Worm (Caenorhabditis elegans) whole organism, late embryonic: ENCODE measurements around the gene Y39A3CL.3.

Experiments used
- C08G9.2 ChIP-seq: sonication (generic microtip); optimal IDR thresholded peaks from 2 replicates; lab custom pipeline; 2016; ENCODE audit warnings: mild to moderate bottlenecking, missing genetic modification characterization, moderate library complexity, missing compliant biosample characterization
- C38D4.7 ChIP-seq: fragments of 200-800 bp; sonication (Bioruptor generic); optimal IDR thresholded peaks from 2 replicates; lab custom pipeline; 2018; ENCODE audit warnings: mild to moderate bottlenecking, missing genetic modification characterization, moderate library complexity, missing compliant biosample characterization
- F13H6.1 ChIP-seq: sonication (generic microtip); optimal IDR thresholded peaks from 2 replicates; lab custom pipeline; 2016; ENCODE audit warnings: missing genetic modification characterization, missing compliant biosample characterization
- K02D7.2 ChIP-seq: sonication (generic microtip); optimal IDR thresholded peaks from 2 replicates; lab custom pipeline; 2017; ENCODE audit warnings: mild to moderate bottlenecking, missing genetic modification characterization, missing compliant biosample characterization
- ahr-1 ChIP-seq: sonication (generic microtip); optimal IDR thresholded peaks from 2 replicates; lab custom pipeline; 2016; ENCODE audit warnings: missing genetic modification characterization, missing compliant biosample characterization
- ceh-19 ChIP-seq: fragments of 200-800 bp; sonication (Bioruptor generic); optimal IDR thresholded peaks from 2 replicates; lab custom pipeline; 2018; ENCODE audit warnings: mild to moderate bottlenecking, missing genetic modification characterization, missing compliant biosample characterization
- ceh-2 ChIP-seq: sonication (generic microtip); optimal IDR thresholded peaks from 2 replicates; lab custom pipeline; 2016; ENCODE audit warnings: missing genotype, missing genetic modification characterization, missing compliant biosample characterization
- ceh-22 ChIP-seq: sonication (generic microtip); optimal IDR thresholded peaks from 2 replicates; lab custom pipeline; 2017; ENCODE audit warnings: missing biosample characterization, missing genetic modification characterization
- ceh-30 ChIP-seq: fragments of 150-350 bp; optimal IDR thresholded peaks from 2 replicates; lab custom pipeline; 2014; ENCODE audit warnings: missing biosample characterization, missing genetic modification characterization
- ceh-34 ChIP-seq: sonication (generic microtip); optimal IDR thresholded peaks from 2 replicates; lab custom pipeline; 2016; ENCODE audit warnings: mild to moderate bottlenecking, missing genetic modification characterization, missing compliant biosample characterization
- ceh-45 ChIP-seq: fragments of 200-800 bp; sonication (Bioruptor generic); IDR thresholded peaks from 2 replicates; pipeline ENCODE4 v1.3.6; 2022; ENCODE audit warnings: missing genetic modification reagents, missing genetic modification characterization, missing compliant biosample characterization
- ceh-6 ChIP-seq: fragments of 200-800 bp; sonication (Bioruptor generic); optimal IDR thresholded peaks from 2 replicates; lab custom pipeline; 2018; ENCODE audit warnings: mild to moderate bottlenecking, missing genetic modification characterization, missing compliant biosample characterization
- che-1 ChIP-seq: sonication (generic microtip); optimal IDR thresholded peaks from 2 replicates; lab custom pipeline; 2016; ENCODE audit warnings: mild to moderate bottlenecking, missing genetic modification characterization, missing compliant biosample characterization
- fkh-6 ChIP-seq: sonication (generic microtip); optimal IDR thresholded peaks from 2 replicates; lab custom pipeline; 2016; ENCODE audit warnings: missing genetic modification characterization, missing compliant biosample characterization
- hlh-13 ChIP-seq: fragments of 200-800 bp; sonication (Bioruptor generic); optimal IDR thresholded peaks from 2 replicates; lab custom pipeline; 2018; ENCODE audit warnings: mild to moderate bottlenecking, missing genetic modification characterization, missing compliant biosample characterization
- hlh-8 ChIP-seq: sonication (generic microtip); optimal IDR thresholded peaks from 2 replicates; lab custom pipeline; 2016; ENCODE audit warnings: missing genotype, missing genetic modification characterization, missing compliant biosample characterization
- lim-6 ChIP-seq: sonication (generic microtip); optimal IDR thresholded peaks from 2 replicates; lab custom pipeline; 2016; ENCODE audit warnings: missing genetic modification characterization, missing compliant biosample characterization
- madf-2 ChIP-seq: sonication (generic microtip); optimal IDR thresholded peaks from 2 replicates; lab custom pipeline; 2017; ENCODE audit warnings: missing genetic modification characterization, missing compliant biosample characterization
- nfya-1 ChIP-seq: sonication (generic microtip); optimal IDR thresholded peaks from 2 replicates; lab custom pipeline; 2017; ENCODE audit warnings: missing genetic modification characterization, mild to moderate bottlenecking, missing compliant biosample characterization, antibody characterized with exemption, moderate library complexity
- nhr-11 ChIP-seq: fragments of 150-350 bp; optimal IDR thresholded peaks from 2 replicates; lab custom pipeline; 2014; ENCODE audit warnings: missing biosample characterization, missing genetic modification characterization
- nhr-232 ChIP-seq: sonication (generic microtip); optimal IDR thresholded peaks from 2 replicates; lab custom pipeline; 2016; ENCODE audit warnings: missing genetic modification characterization, missing compliant biosample characterization
- npax-4 ChIP-seq: sonication (generic microtip); optimal IDR thresholded peaks from 2 replicates; lab custom pipeline; 2016; ENCODE audit warnings: missing genetic modification characterization, missing compliant biosample characterization
- odd-2 ChIP-seq: sonication (generic microtip); optimal IDR thresholded peaks from 2 replicates; lab custom pipeline; 2017; ENCODE audit warnings: antibody characterized with exemption, mild to moderate bottlenecking, missing genetic modification characterization, missing compliant biosample characterization
- pag-3 ChIP-seq: sonication (generic microtip); optimal IDR thresholded peaks from 2 replicates; lab custom pipeline; 2016; ENCODE audit warnings: missing compliant biosample characterization, missing genetic modification characterization, borderline replicate concordance
- pat-9 ChIP-seq: fragments of 200-800 bp; sonication (Bioruptor generic); optimal IDR thresholded peaks from 2 replicates; lab custom pipeline; 2018; ENCODE audit warnings: mild to moderate bottlenecking, missing genetic modification characterization, moderate library complexity, missing compliant biosample characterization
- pha-4 ChIP-seq: fragments of 150-350 bp; optimal IDR thresholded peaks from 2 replicates; lab custom pipeline; 2018; ENCODE audit warnings: missing biosample characterization, missing genetic modification reagents, missing genetic modification characterization
- ref-2 ChIP-seq: sonication (generic microtip); optimal IDR thresholded peaks from 2 replicates; lab custom pipeline; 2016; ENCODE audit warnings: missing genetic modification characterization, missing compliant biosample characterization
- rnt-1 ChIP-seq: sonication (generic microtip); optimal IDR thresholded peaks from 2 replicates; lab custom pipeline; 2016; ENCODE audit warnings: missing genetic modification characterization, missing compliant biosample characterization
- sox-2 ChIP-seq: fragments of 200-800 bp; sonication (Bioruptor generic); IDR thresholded peaks from 2 replicates; pipeline ENCODE4 v1.3.6; 2022; ENCODE audit warnings: missing genetic modification reagents, missing genetic modification characterization, missing compliant biosample characterization
- ttx-3 ChIP-seq: sonication (generic microtip); optimal IDR thresholded peaks from 2 replicates; lab custom pipeline; 2016; ENCODE audit warnings: missing genetic modification reagents, missing genetic modification characterization, missing compliant biosample characterization
- unc-42 ChIP-seq: sonication (generic microtip); optimal IDR thresholded peaks from 2 replicates; lab custom pipeline; 2016; ENCODE audit warnings: missing genotype, missing genetic modification characterization, missing compliant biosample characterization
- unc-55 ChIP-seq: sonication (generic microtip); optimal IDR thresholded peaks from 2 replicates; lab custom pipeline; 2017; ENCODE audit warnings: missing biosample characterization, missing genetic modification reagents, missing genetic modification characterization
- unc-86 ChIP-seq: sonication (generic microtip); optimal IDR thresholded peaks from 2 replicates; lab custom pipeline; 2016; ENCODE audit warnings: missing genetic modification characterization, missing compliant biosample characterization
- ztf-16 ChIP-seq: sonication (generic microtip); optimal IDR thresholded peaks from 2 replicates; lab custom pipeline; 2017; ENCODE audit warnings: missing genetic modification characterization, missing compliant biosample characterization

Gene Y39A3CL.3

ce11 chrIII:1743488-1744020 lies 34.0 kb upstream of the Y39A3CL.3 start:
- peak; percentile 57 for TF ChIP-seq unc-42
- TF ChIP-seq K02D7.2 = no peak

ce11 chrIII:1744486-1744885 lies 33.1 kb upstream of the Y39A3CL.3 start:
- TF ChIP-seq pat-9 (tag; lab: Kevin White, UChicago) (no peak), nhr-232 (tag; lab: Kevin White, UChicago) (no peak), ceh-34 (no peak), ref-2 (no peak), ceh-30 (tag; lab: Kevin White, UChicago) (no peak), unc-55 (no peak), F13H6.1 (no peak), ztf-16 (no peak), nhr-11 (no peak)

ce11 chrIII:1745450-1746127 lies 32.0 kb upstream of the Y39A3CL.3 start:
- TF ChIP-seq ahr-1 (tag; lab: Kevin White, UChicago) = no peak
- peak; percentile 95 for TF ChIP-seq unc-42
- TF ChIP-seq ceh-45 = no peak
- TF ChIP-seq hlh-13 (GFP tag; lab: Kevin White, UChicago) = no peak
- no peak for TF ChIP-seq rnt-1 (tag; lab: Kevin White, UChicago)
- TF ChIP-seq, all 69 proteins: peak for 1

ce11 chrIII:1754842-1755241 lies 22.8 kb upstream of the Y39A3CL.3 start, which contains the start of gene Y46E12A.3:
TSS of gene Y46E12A.3 (minus strand) at chrIII:1754942.
- TF ChIP-seq fkh-6 = no peak
- TF ChIP-seq lim-6 (tag; lab: Kevin White, UChicago) = no peak
- TF ChIP-seq C38D4.7 = no peak
- TF ChIP-seq ceh-2 (tag; lab: Kevin White, UChicago) = no peak
- TF ChIP-seq npax-4 = no peak
- TF ChIP-seq ttx-3 (tag; lab: Kevin White, UChicago) = no peak
- TF ChIP-seq che-1 (tag; lab: Kevin White, UChicago) = no peak
- TF ChIP-seq odd-2 (tag; lab: Kevin White, UChicago) = no peak
- TF ChIP-seq ceh-6 = no peak

- TF ChIP-seq ref-2 = no peak
- no peak for TF ChIP-seq ceh-22 (tag; lab: Kevin White, UChicago)
- no peak for TF ChIP-seq ceh-19 (GFP tag; lab: Kevin White, UChicago)
- TF ChIP-seq pha-4 (tag; lab: Kevin White, UChicago) = no peak
- no peak for TF ChIP-seq ceh-2 (tag; lab: Kevin White, UChicago)
- no peak for TF ChIP-seq nfya-1 (tag; lab: Kevin White, UChicago)
- TF ChIP-seq hlh-8 (tag; lab: Kevin White, UChicago) = no peak
- no peak for TF ChIP-seq sox-2 (GFP tag; lab: Robert Waterston, UW)
- TF ChIP-seq pag-3 (tag; lab: Kevin White, UChicago) = no peak
- no peak for TF ChIP-seq C08G9.2 (tag; lab: Kevin White, UChicago)
- TF ChIP-seq madf-2 = no peak
- TF ChIP-seq unc-86 = no peak
These were observed 19.5 kb upstream of the Y39A3CL.3 start, which contains the start of gene Y46E12A.5 for ce11 chrIII:1758151-1758550. TSS of gene Y46E12A.5 (minus strand) at chrIII:1758251.
